Fruit fly (Drosophila melanogaster): ENCODE measurements around the gene CG6765.
A peak's percentile ranks its signal among the peaks of the same experiment; 100 is the strongest.

Gene CG6765

DNA sequence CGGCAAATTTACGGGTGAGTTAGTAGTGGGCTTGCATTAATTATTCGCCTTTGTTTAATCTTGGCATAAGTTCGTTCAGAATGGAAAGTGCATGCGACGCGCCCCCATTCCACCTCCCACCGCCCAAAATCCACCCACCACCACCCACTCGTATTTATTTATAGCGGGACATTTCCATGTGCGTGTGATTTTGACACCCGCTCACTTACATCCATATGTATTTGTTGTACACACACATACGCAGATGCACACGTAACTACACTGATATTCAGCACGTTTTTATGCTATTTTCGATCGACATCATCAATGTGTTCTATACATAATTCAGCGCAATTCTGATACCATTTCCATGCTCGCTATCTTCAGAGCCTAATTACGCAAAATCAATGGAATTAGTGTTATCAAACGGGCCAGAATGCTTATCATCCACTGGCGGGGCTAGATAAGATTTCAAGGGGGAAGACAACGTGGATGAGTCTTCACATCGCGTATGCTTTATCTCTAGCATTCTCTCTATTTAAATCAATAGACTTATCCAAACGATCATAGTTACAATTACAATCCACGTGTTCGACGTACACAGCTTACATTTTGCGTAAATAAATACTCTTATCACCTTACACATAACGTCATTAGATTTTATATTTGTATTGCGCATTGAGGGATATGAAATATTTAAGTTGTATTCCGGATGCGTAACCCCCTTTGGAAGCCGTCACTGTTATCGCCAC lies 13.3 kb downstream of the CG6765 start (continued):
- TF ChIP-seq E2f2 (GFP tag; IDR thresholded peaks at IDR 0.05) (no peak), kni (GFP tag; optimal IDR thresholded peaks at IDR 0.05) (no peak), trem (tag; optimal IDR thresholded peaks at IDR 0.05) (no peak), slou (GFP tag; optimal IDR thresholded peaks at IDR 0.05) (no peak), unpg (GFP tag; optimal IDR thresholded peaks at IDR 0.05) (peak; percentile 33), shn (GFP tag; optimal IDR thresholded peaks at IDR 0.05) (no peak), Elba2 (GFP tag; optimal IDR thresholded peaks at IDR 0.05) (no peak), E2f1 (GFP tag; IDR thresholded peaks at IDR 0.05) (no peak), ken (GFP tag; IDR thresholded peaks at IDR 0.05) (no peak), bbx (GFP tag; IDR thresholded peaks at IDR 0.05; ENCODE audit: partially characterized antibody) (no peak), fd3F (GFP tag; optimal IDR thresholded peaks at IDR 0.05) (no peak), knrl (GFP tag; IDR thresholded peaks at IDR 0.05; ENCODE audit: partially characterized antibody) (no peak), CG7357 (GFP tag; IDR thresholded peaks at IDR 0.05) (no peak), CG31365 (tag; optimal IDR thresholded peaks at IDR 0.05) (no peak), Taf1 (GFP tag; IDR thresholded peaks at IDR 0.05) (peak; percentile 36; the same call in 1 of the 2 replicates), so (GFP tag; IDR thresholded peaks at IDR 0.05) (peak; percentile 32; the same call in 1 of the 3 replicates), NC2β (GFP tag; optimal IDR thresholded peaks at IDR 0.05) (no peak), CG1024 (GFP tag; IDR thresholded peaks at IDR 0.05) (no peak), CG14014 (GFP tag; IDR thresholded peaks at IDR 0.05) (no peak), bcd (GFP tag; optimal IDR thresholded peaks at IDR 0.05) (peak; percentile 21), CG17328 (GFP tag; IDR thresholded peaks at IDR 0.05) (no peak), corto (GFP tag; optimal IDR thresholded peaks at IDR 0.05) (no peak), CG31224 (GFP tag; IDR thresholded peaks at IDR 0.05) (no peak), CG7963 (GFP tag; IDR thresholded peaks at IDR 0.05; ENCODE audit: partially characterized antibody) (no peak), CG11093 (GFP tag; IDR thresholded peaks at IDR 0.05) (no peak), GATAe (GFP tag; conservative IDR thresholded peaks at IDR 0.05) (peak; percentile 70), CG32767 (GFP tag; IDR thresholded peaks at IDR 0.05) (no peak), salm (tag; optimal IDR thresholded peaks at IDR 0.05) (no peak), Doc3 (GFP tag; IDR thresholded peaks at IDR 0.05; ENCODE audit: partially characterized antibody) (no peak), tin (GFP tag; optimal IDR thresholded peaks at IDR 0.05) (no peak), exex (tag; optimal IDR thresholded peaks at IDR 0.05) (peak; percentile 99), HmgZ (tag; optimal IDR thresholded peaks at IDR 0.05) (peak; percentile 56), CG18011 (GFP tag; optimal IDR thresholded peaks at IDR 0.05) (no peak), CG34224 (GFP tag; IDR thresholded peaks at IDR 0.05; ENCODE audit: partially characterized antibody) (no peak), cad (GFP tag; optimal IDR thresholded peaks at IDR 0.05) (no peak), CG3281 (GFP tag; optimal IDR thresholded peaks at IDR 0.05) (peak; percentile 72), Hr78 (GFP tag; optimal IDR thresholded peaks at IDR 0.05) (peak in 1 of 2 experiments; percentile 74), Dp (GFP tag; optimal IDR thresholded peaks at IDR 0.05) (no peak), CG34376 (GFP tag; optimal IDR thresholded peaks at IDR 0.05) (peak; percentile 73), CG10209 (GFP tag; optimal IDR thresholded peaks at IDR 0.05) (peak; percentile 54), Vsx1 (GFP tag; optimal IDR thresholded peaks at IDR 0.05) (peak; percentile 19), sens (GFP tag) (peak; percentile 85), CG31441 (GFP tag; IDR thresholded peaks at IDR 0.05) (0 out of 2 replicates have a peak, but pooled peaks have one; percentile 26), tx (GFP tag; optimal IDR thresholded peaks at IDR 0.05) (no peak), CG10147 (GFP tag; optimal IDR thresholded peaks at IDR 0.05) (no peak), Dek (tag; optimal IDR thresholded peaks at IDR 0.05) (peak; percentile 43), pnt (GFP tag; optimal IDR thresholded peaks at IDR 0.05) (no peak), CG30020 (tag; optimal IDR thresholded peaks at IDR 0.05) (no peak), cwo (GFP tag; optimal IDR thresholded peaks at IDR 0.05) (peak; percentile 64)

Measured in whole organism, embryonic.